Worm (Caenorhabditis elegans) whole organism, L1 larva: ENCODE measurements around the gene col-175.

Experiments
- blmp-1 ChIP-seq: fragments of 150-350 bp; optimal IDR thresholded peaks from 2 replicates; lab custom pipeline; 2014; ENCODE audit warnings: missing biosample characterization, missing genetic modification characterization
- ces-1 ChIP-seq: fragments of 150-350 bp; optimal IDR thresholded peaks from 2 replicates; lab custom pipeline; 2014; ENCODE audit warnings: missing biosample characterization, missing genetic modification reagents, missing genetic modification characterization
- elt-2 ChIP-seq: sonication (generic microtip); optimal IDR thresholded peaks from 2 replicates; lab custom pipeline; 2016; ENCODE audit warnings: missing genetic modification characterization, mild to moderate bottlenecking, inconsistent platforms, missing compliant biosample characterization, missing genetic modification reagents
- ets-5 ChIP-seq: fragments of 200-800 bp; sonication (Bioruptor generic); IDR thresholded peaks from 2 replicates; pipeline ENCODE4 v1.3.6; 2022; ENCODE audit warnings: missing genetic modification characterization, missing compliant biosample characterization
- fkh-10 ChIP-seq: sonication (generic microtip); optimal IDR thresholded peaks from 2 replicates; lab custom pipeline; 2017; ENCODE audit warnings: missing biosample characterization, missing genetic modification reagents, missing genetic modification characterization
- hlh-17 ChIP-seq: fragments of 200-800 bp; sonication (Bioruptor generic); optimal IDR thresholded peaks from 2 replicates; lab custom pipeline; 2018; ENCODE audit warnings: missing genetic modification characterization, mild to moderate bottlenecking, missing compliant biosample characterization, moderate library complexity, borderline replicate concordance
- lir-3 ChIP-seq: sonication (generic microtip); optimal IDR thresholded peaks from 2 replicates; lab custom pipeline; 2016; ENCODE audit warnings: mild to moderate bottlenecking, missing genetic modification characterization, moderate library complexity, missing compliant biosample characterization; ENCODE audit not compliant: poor library complexity
- mep-1 ChIP-seq: fragments of 150-350 bp; optimal IDR thresholded peaks from 2 replicates; lab custom pipeline; 2014; ENCODE audit warnings: missing biosample characterization, missing genetic modification characterization
- nhr-19 ChIP-seq: fragments of 200-800 bp; sonication (Bioruptor generic); conservative IDR thresholded peaks from 2 replicates; pipeline ENCODE4 v1.3.6; 2022; ENCODE audit warnings: missing genetic modification characterization, missing compliant biosample characterization
- nhr-85 ChIP-seq: sonication (generic microtip); peaks from one replicate; lab custom pipeline; 2016; ENCODE audit warnings: missing genetic modification characterization, inconsistent platforms, missing compliant biosample characterization
- snpc-4 ChIP-seq: fragments of 150-350 bp; optimal IDR thresholded peaks from 2 replicates; lab custom pipeline; 2014; ENCODE audit warnings: missing biosample characterization, missing genetic modification characterization
- unc-62 ChIP-seq: fragments of 150-350 bp; optimal IDR thresholded peaks from 2 replicates; lab custom pipeline; 2014; ENCODE audit warnings: missing biosample characterization, missing genetic modification reagents, missing genetic modification characterization
- unc-86 ChIP-seq: sonication (generic microtip); optimal IDR thresholded peaks from 2 replicates; lab custom pipeline; 2016; ENCODE audit warnings: missing genetic modification characterization, missing compliant biosample characterization
- ztf-11 ChIP-seq, 2 experiments: sonication (generic microtip); optimal IDR thresholded peaks; 2 replicates each; lab custom pipeline; 2016 to 2017; ENCODE audit warnings: missing genetic modification characterization in 2 of 2, missing biosample characterization in 1 of 2, missing compliant biosample characterization in 1 of 2

DNA sequence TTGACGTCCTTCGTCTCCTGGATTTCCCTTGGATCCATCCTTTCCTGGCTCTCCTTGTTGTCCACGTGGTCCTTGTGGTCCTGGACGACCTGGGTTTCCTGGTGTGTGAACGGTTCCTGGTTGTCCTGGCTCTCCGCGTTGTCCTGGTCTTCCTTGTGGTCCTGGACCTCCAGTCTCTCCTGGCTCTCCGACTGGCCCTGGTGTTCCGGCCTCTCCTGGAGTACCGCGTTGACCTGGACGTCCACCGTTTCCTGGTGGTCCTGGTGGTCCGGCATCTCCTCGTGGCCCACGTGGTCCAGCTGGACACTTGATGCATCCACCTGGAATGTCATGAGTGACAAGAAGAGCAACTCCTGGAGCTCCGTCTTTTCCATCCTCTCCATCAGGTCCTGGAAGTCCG is 613 bp downstream of the col-175 start:
- no peak for TF ChIP-seq ets-5
- no peak for TF ChIP-seq nhr-85
- TF ChIP-seq hlh-17 = no peak
- no peak for TF ChIP-seq nhr-19
- no peak for TF ChIP-seq elt-2 (tag; lab: Kevin White, UChicago)
- TF ChIP-seq snpc-4 = no peak
- TF ChIP-seq lir-3 = no peak
- TF ChIP-seq fkh-10 (GFP tag; lab: Kevin White, UChicago) = no peak
- no peak for TF ChIP-seq unc-86 (tag; lab: Kevin White, UChicago)
- no peak for TF ChIP-seq ztf-11 (tag; optimal IDR thresholded peaks at IDR 0.05; lab: Kevin White, UChicago)
- no peak for TF ChIP-seq mep-1 (tag; lab: Kevin White, UChicago)
- no peak for TF ChIP-seq blmp-1 (tag; lab: Kevin White, UChicago)
- TF ChIP-seq ces-1 (GFP tag; lab: Kevin White, UChicago) = no peak
- no peak for TF ChIP-seq unc-62 (GFP tag; lab: Kevin White, UChicago)
